Fruit fly (Drosophila melanogaster) whole organism, embryonic: Measurements from ENCODE around the gene CG42866.

Experiments used
- B-H2 ChIP-seq: fragments of 200-800 bp; sonication (Bioruptor generic); optimal IDR thresholded peaks from 2 replicates; lab custom pipeline; 2018; ENCODE audit warnings: missing biosample characterization, mild to moderate bottlenecking, missing genetic modification characterization
- CG11723 ChIP-seq: fragments of 200-800 bp; sonication (Bioruptor generic); optimal IDR thresholded peaks from 2 replicates; lab custom pipeline; 2017; ENCODE audit warnings: missing biosample characterization, mild to moderate bottlenecking, missing genetic modification characterization
- CG12659 ChIP-seq: fragments of 200-800 bp; sonication (Bioruptor generic); optimal IDR thresholded peaks from 3 replicates; lab custom pipeline; 2017; ENCODE audit warnings: mild to moderate bottlenecking, missing biosample characterization, missing genetic modification reagents, missing genetic modification characterization
- CG14965 ChIP-seq: fragments of 200-800 bp; sonication (Bioruptor generic); optimal IDR thresholded peaks from 2 replicates; lab custom pipeline; 2016; ENCODE audit warnings: missing biosample characterization, missing genetic modification characterization, borderline replicate concordance
- CG15269 ChIP-seq: fragments of 200-800 bp; sonication (Bioruptor generic); optimal IDR thresholded peaks from 2 replicates; lab custom pipeline; 2018; ENCODE audit warnings: missing biosample characterization, mild to moderate bottlenecking, missing genetic modification characterization, moderate library complexity
- CG17612 ChIP-seq: fragments of 200-800 bp; sonication (Bioruptor generic); IDR thresholded peaks from 2 replicates; pipeline ENCODE4 v1.3.6; 2022; ENCODE audit warnings: missing biosample characterization, missing genetic modification characterization
- CG2120 ChIP-seq: fragments of 200-800 bp; sonication (Bioruptor generic); optimal IDR thresholded peaks from 3 replicates; lab custom pipeline; 2016; ENCODE audit warnings: missing biosample characterization, missing genetic modification characterization
- CG2199 ChIP-seq: fragments of 200-800 bp; sonication (Bioruptor generic); IDR thresholded peaks from 3 replicates; pipeline ENCODE4 v1.3.6; 2022; ENCODE audit warnings: missing biosample characterization, missing genetic modification characterization
- CG30403 ChIP-seq: fragments of 200-800 bp; sonication (Bioruptor generic); optimal IDR thresholded peaks from 3 replicates; lab custom pipeline; 2016; ENCODE audit warnings: missing biosample characterization, missing genetic modification characterization
- CG3163 ChIP-seq: fragments of 200-800 bp; sonication (Bioruptor generic); optimal IDR thresholded peaks from 3 replicates; lab custom pipeline; 2016; ENCODE audit warnings: missing biosample characterization, missing genetic modification characterization
- CG3847 ChIP-seq: fragments of 200-800 bp; sonication (Bioruptor generic); IDR thresholded peaks from 2 replicates; pipeline ENCODE4 v1.3.6; 2022; ENCODE audit warnings: missing biosample characterization, missing genetic modification characterization
- CG4404 ChIP-seq: fragments of 200-800 bp; sonication (Bioruptor generic); IDR thresholded peaks from 2 replicates; pipeline ENCODE4 v1.3.6; 2022; ENCODE audit warnings: missing biosample characterization, missing genetic modification characterization
- CG4730 ChIP-seq: fragments of 200-800 bp; sonication (Bioruptor generic); IDR thresholded peaks from 2 replicates; pipeline ENCODE4 v1.3.6; 2022; ENCODE audit warnings: missing biosample characterization, missing genetic modification characterization
- CG4820 ChIP-seq: fragments of 200-800 bp; sonication (Bioruptor generic); optimal IDR thresholded peaks from 3 replicates; lab custom pipeline; 2016; ENCODE audit warnings: missing biosample characterization, missing genetic modification characterization
- CG6683 ChIP-seq: fragments of 200-800 bp; sonication (Bioruptor generic); optimal IDR thresholded peaks from 2 replicates; lab custom pipeline; 2017; ENCODE audit warnings: missing biosample characterization, mild to moderate bottlenecking, missing genetic modification characterization, missing genetic modification reagents
- CG6791 ChIP-seq: fragments of 200-800 bp; sonication (Bioruptor generic); IDR thresholded peaks from 3 replicates; pipeline ENCODE4 v1.3.6; 2022; ENCODE audit warnings: missing biosample characterization, missing genetic modification characterization; ENCODE audit not compliant: partially characterized antibody
- CG8281 ChIP-seq: fragments of 200-800 bp; sonication (Bioruptor generic); optimal IDR thresholded peaks from 2 replicates; lab custom pipeline; 2018; ENCODE audit warnings: missing biosample characterization, mild to moderate bottlenecking, missing genetic modification characterization, moderate library complexity
- CG8388 ChIP-seq: fragments of 200-800 bp; sonication (Bioruptor generic); optimal IDR thresholded peaks from 2 replicates; lab custom pipeline; 2019; ENCODE audit warnings: missing biosample characterization, mild to moderate bottlenecking, missing genetic modification characterization, moderate library complexity
- Dbx ChIP-seq: fragments of 200-800 bp; sonication (Bioruptor generic); IDR thresholded peaks from 3 replicates; pipeline ENCODE4 v1.3.6; 2022; ENCODE audit warnings: missing biosample characterization, missing genetic modification characterization
- Fer3 ChIP-seq: fragments of 200-800 bp; sonication (Bioruptor generic); optimal IDR thresholded peaks from 2 replicates; lab custom pipeline; 2018; ENCODE audit warnings: missing biosample characterization, mild to moderate bottlenecking, missing genetic modification characterization, moderate library complexity
- Gsc ChIP-seq: fragments of 200-800 bp; sonication (Bioruptor generic); IDR thresholded peaks from 2 replicates; pipeline ENCODE4 v1.3.6; 2022; ENCODE audit warnings: missing biosample characterization, missing genetic modification characterization
- H15 ChIP-seq: fragments of 200-800 bp; sonication (Bioruptor generic); IDR thresholded peaks from 3 replicates; pipeline ENCODE4 v1.3.6; 2022; ENCODE audit warnings: missing biosample characterization, missing genetic modification characterization
- HHEX ChIP-seq: fragments of 200-800 bp; sonication (Bioruptor generic); optimal IDR thresholded peaks from 3 replicates; lab custom pipeline; 2017; ENCODE audit warnings: missing biosample characterization, mild to moderate bottlenecking, missing genetic modification characterization, missing genetic modification reagents
- HLH4C ChIP-seq: fragments of 200-800 bp; sonication (Bioruptor generic); IDR thresholded peaks from 3 replicates; pipeline ENCODE4 v1.3.6; 2022; ENCODE audit warnings: missing biosample characterization, missing genetic modification characterization; ENCODE audit not compliant: partially characterized antibody
- Hmx ChIP-seq: fragments of 200-800 bp; sonication (Bioruptor generic); optimal IDR thresholded peaks from 2 replicates; lab custom pipeline; 2016; ENCODE audit warnings: missing biosample characterization, missing genetic modification characterization
- MBD-R2 ChIP-seq: fragments of 200-800 bp; sonication (Bioruptor generic); IDR thresholded peaks from 2 replicates; pipeline ENCODE4 v1.3.6; 2022; ENCODE audit warnings: missing biosample characterization, missing genetic modification characterization
- Mad ChIP-seq: fragments of 200-800 bp; sonication (Bioruptor generic); optimal IDR thresholded peaks from 2 replicates; lab custom pipeline; 2016; ENCODE audit warnings: missing biosample characterization, missing genetic modification characterization
- Optix ChIP-seq: fragments of 200-800 bp; sonication (Bioruptor generic); IDR thresholded peaks from 3 replicates; pipeline ENCODE4 v1.3.6; 2022; ENCODE audit warnings: missing biosample characterization, missing genetic modification characterization
- Sox102F ChIP-seq: fragments of 200-800 bp; sonication (Bioruptor generic); optimal IDR thresholded peaks from 2 replicates; lab custom pipeline; 2018; ENCODE audit warnings: missing biosample characterization, mild to moderate bottlenecking, missing genetic modification characterization, moderate library complexity
- Spps ChIP-seq: fragments of 200-800 bp; sonication (Bioruptor generic); optimal IDR thresholded peaks from 2 replicates; lab custom pipeline; 2018; ENCODE audit warnings: missing biosample characterization, mild to moderate bottlenecking, missing genetic modification characterization
- Sry-β ChIP-seq: fragments of 200-800 bp; sonication (Bioruptor generic); optimal IDR thresholded peaks from 2 replicates; lab custom pipeline; 2018; ENCODE audit warnings: missing biosample characterization, mild to moderate bottlenecking, missing genetic modification characterization, moderate library complexity
- Ssrp ChIP-seq: fragments of 200-800 bp; sonication (Bioruptor generic); optimal IDR thresholded peaks from 2 replicates; lab custom pipeline; 2018; ENCODE audit warnings: missing biosample characterization, mild to moderate bottlenecking, missing genetic modification characterization, moderate library complexity
- Tbp ChIP-seq: fragments of >200 bp; optimal IDR thresholded peaks from 2 replicates; lab custom pipeline; 2018; ENCODE audit warnings: missing biosample characterization, missing genetic modification characterization
- ase ChIP-seq: fragments of 200-800 bp; sonication (Bioruptor generic); IDR thresholded peaks from 3 replicates; pipeline ENCODE4 v1.3.6; 2022; ENCODE audit warnings: missing biosample characterization, missing genetic modification characterization
- ash1 ChIP-seq: fragments of 200-800 bp; sonication (Bioruptor generic); optimal IDR thresholded peaks from 2 replicates; lab custom pipeline; 2018; ENCODE audit warnings: missing biosample characterization, mild to moderate bottlenecking, missing genetic modification characterization
- cad ChIP-seq: fragments of >200 bp; optimal IDR thresholded peaks from 2 replicates; lab custom pipeline; 2017; ENCODE audit warnings: missing biosample characterization, missing genetic modification characterization
- crp ChIP-seq, 2 experiments: fragments of 200-800 bp; sonication (Bioruptor generic); optimal IDR thresholded peaks; 2 replicates in 1 of 2; 3 replicates in 1 of 2; lab custom pipeline; 2017; ENCODE audit warnings: missing biosample characterization in 2 of 2, missing genetic modification characterization in 2 of 2, mild to moderate bottlenecking in 1 of 2, moderate library complexity in 1 of 2
- danr ChIP-seq: fragments of 200-800 bp; sonication (Bioruptor generic); IDR thresholded peaks from 2 replicates; pipeline ENCODE4 v1.3.6; 2022; ENCODE audit warnings: missing biosample characterization, missing genetic modification characterization
- dmrt11E ChIP-seq: fragments of 200-800 bp; sonication (Bioruptor generic); optimal IDR thresholded peaks from 3 replicates; lab custom pipeline; 2018; ENCODE audit warnings: missing biosample characterization, mild to moderate bottlenecking, missing genetic modification characterization, moderate library complexity
- dmrt99B ChIP-seq: fragments of 200-800 bp; sonication (Bioruptor generic); optimal IDR thresholded peaks from 2 replicates; lab custom pipeline; 2018; ENCODE audit warnings: missing biosample characterization, mild to moderate bottlenecking, missing genetic modification characterization, moderate library complexity
- fd3F ChIP-seq: fragments of 200-800 bp; sonication (Bioruptor generic); optimal IDR thresholded peaks from 2 replicates; lab custom pipeline; 2018; ENCODE audit warnings: missing biosample characterization, mild to moderate bottlenecking, missing genetic modification characterization, moderate library complexity
- lab ChIP-seq: fragments of 200-800 bp; sonication (Bioruptor generic); optimal IDR thresholded peaks from 3 replicates; lab custom pipeline; 2017; ENCODE audit warnings: missing biosample characterization, missing genetic modification characterization, mild to moderate bottlenecking, moderate library complexity, missing genetic modification reagents
- luna ChIP-seq: fragments of 200-800 bp; sonication (Bioruptor generic); optimal IDR thresholded peaks from 2 replicates; lab custom pipeline; 2016; ENCODE audit warnings: missing biosample characterization, missing genetic modification characterization
- mirr ChIP-seq: fragments of 200-800 bp; sonication (Bioruptor generic); optimal IDR thresholded peaks from 3 replicates; lab custom pipeline; 2018; ENCODE audit warnings: missing biosample characterization, mild to moderate bottlenecking, missing genetic modification characterization
- nerfin-2 ChIP-seq: fragments of 200-800 bp; sonication (Bioruptor generic); IDR thresholded peaks from 2 replicates; pipeline ENCODE4 v1.3.6; 2022; ENCODE audit warnings: missing biosample characterization, missing genetic modification characterization; ENCODE audit not compliant: partially characterized antibody
- otp ChIP-seq: fragments of 200-800 bp; sonication (Bioruptor generic); IDR thresholded peaks from 3 replicates; pipeline ENCODE4, ENCODE4 v1.3.6; 2022; ENCODE audit warnings: missing biosample characterization, missing genetic modification characterization
- pzg ChIP-seq: fragments of 200-800 bp; sonication (Bioruptor generic); optimal IDR thresholded peaks from 3 replicates; lab custom pipeline; 2018; ENCODE audit warnings: missing biosample characterization, mild to moderate bottlenecking, missing genetic modification characterization, moderate library complexity
- sob ChIP-seq: fragments of 200-800 bp; sonication (Bioruptor generic); IDR thresholded peaks from 2 replicates; pipeline ENCODE4 v1.3.6; 2022; ENCODE audit warnings: missing biosample characterization, missing genetic modification characterization
- ttk ChIP-seq: fragments of 200-800 bp; sonication (Bioruptor generic); IDR thresholded peaks from 2 replicates; pipeline ENCODE4 v2.1.2; 2022; ENCODE audit warnings: missing biosample characterization, missing genetic modification characterization
- vvl ChIP-seq: fragments of 200-800 bp; sonication (Bioruptor generic); IDR thresholded peaks from 2 replicates; pipeline ENCODE4 v1.3.6; 2022; ENCODE audit warnings: missing biosample characterization, missing genetic modification characterization

The CG42866 gene

dm6 chr2L:19941352-19941851 lies 20.1 kb downstream of the CG42866 start (continued):
- TF ChIP-seq fd3F (GFP tag; lab: Kevin White, UChicago) (peak; percentile 80), HHEX (peak; percentile 80), cad (GFP tag; lab: Kevin White, UChicago) (no peak), CG4404 (peak; percentile 73), nerfin-2 (GFP tag; lab: Robert Waterston, UW) (no peak), Spps (tag; lab: Kevin White, UChicago) (peak; percentile 60), Sox102F (peak; percentile 84), sob (GFP tag; lab: Robert Waterston, UW) (peak; percentile 94), CG8388 (peak; percentile 80), CG4730 (peak; percentile 90), Hmx (peak; percentile 35), dmrt11E (peak; percentile 74), Tbp (GFP tag; lab: Kevin White, UChicago) (no peak), dmrt99B (tag; lab: Kevin White, UChicago) (peak; percentile 82), lab (GFP tag; lab: Kevin White, UChicago) (peak; percentile 89), H15 (peak; percentile 89), pzg (GFP tag; lab: Kevin White, UChicago) (no peak), CG8281 (tag; lab: Kevin White, UChicago) (peak; percentile 38), MBD-R2 (GFP tag; lab: Robert Waterston, UW) (peak; percentile 88), CG2120 (GFP tag; lab: Kevin White, UChicago) (peak; percentile 95), CG17612 (GFP tag; lab: Robert Waterston, UW) (peak; percentile 77; the same call in 1 of the 2 replicates), Dbx (peak; percentile 96), otp (GFP tag; lab: Robert Waterston, UW) (peak; percentile 92), HLH4C (GFP tag; lab: Robert Waterston, UW) (no peak), vvl (GFP tag; lab: Robert Waterston, UW) (peak; percentile 89), CG30403 (peak; percentile 90), Ssrp (tag; lab: Kevin White, UChicago) (peak; percentile 74), CG2199 (GFP tag; lab: Robert Waterston, UW) (peak; percentile 83; the same call in 2 of the 3 replicates), danr (GFP tag; lab: Robert Waterston, UW) (peak; percentile 76), B-H2 (GFP tag; lab: Kevin White, UChicago) (no peak), Mad (GFP tag; lab: Kevin White, UChicago) (peak; percentile 78), mirr (GFP tag; lab: Kevin White, UChicago) (no peak), CG3847 (peak; percentile 92), ttk (peak; percentile 52), CG14965 (no peak), Gsc (peak; percentile 68), crp (GFP tag; optimal IDR thresholded peaks at IDR 0.05; lab: Kevin White, UChicago) (peak in 1 of 2 experiments; percentile 33), Optix (GFP tag; lab: Robert Waterston, UW) (peak; percentile 78; the same call in 2 of the 3 replicates), Fer3 (tag; lab: Kevin White, UChicago) (peak; percentile 80), CG6791 (GFP tag; lab: Robert Waterston, UW) (no peak), CG6683 (GFP tag; lab: Kevin White, UChicago) (peak; percentile 33), CG4820 (peak; percentile 5), CG15269 (peak; percentile 89), Sry-β (no peak), CG11723 (GFP tag; lab: Kevin White, UChicago) (peak; percentile 66), luna (GFP tag; lab: Kevin White, UChicago) (peak; percentile 53), CG12659 (GFP tag; lab: Kevin White, UChicago) (peak; percentile 85), ash1 (GFP tag; lab: Kevin White, UChicago) (no peak), ase (GFP tag; lab: Robert Waterston, UW) (peak; percentile 84), CG3163 (GFP tag; lab: Kevin White, UChicago) (peak; percentile 75)
